Worm (Caenorhabditis elegans) whole organism, L2 larva: Measurements from ENCODE around the gene hlb-1.

Experiments used
- C34F6.9 ChIP-seq: fragments of 150-350 bp; optimal IDR thresholded peaks from 2 replicates; lab custom pipeline; 2014; ENCODE audit warnings: missing biosample characterization, missing genetic modification characterization
- F13H6.1 ChIP-seq: sonication (generic microtip); optimal IDR thresholded peaks from 2 replicates; lab custom pipeline; 2016; ENCODE audit warnings: missing genetic modification characterization, missing compliant biosample characterization
- R02D3.7 ChIP-seq: fragments of 150-350 bp; optimal IDR thresholded peaks from 2 replicates; lab custom pipeline; 2014; ENCODE audit warnings: missing biosample characterization, missing genetic modification characterization
- Y55F3AM.14 ChIP-seq: fragments of 200-800 bp; sonication (Bioruptor generic); optimal IDR thresholded peaks from 2 replicates; lab custom pipeline; 2018; ENCODE audit warnings: mild to moderate bottlenecking, missing genetic modification characterization, missing compliant biosample characterization
- ZK546.5 ChIP-seq: sonication (generic microtip); optimal IDR thresholded peaks from 2 replicates; lab custom pipeline; 2017; ENCODE audit warnings: missing biosample characterization, missing genetic modification characterization
- alr-1 ChIP-seq: fragments of 150-350 bp; optimal IDR thresholded peaks from 2 replicates; lab custom pipeline; 2014; ENCODE audit warnings: missing biosample characterization, missing genetic modification characterization
- aly-2 ChIP-seq: fragments of 150-350 bp; optimal IDR thresholded peaks from 2 replicates; lab custom pipeline; 2014; ENCODE audit warnings: missing biosample characterization, missing genetic modification characterization
- ama-1 ChIP-seq: fragments of 150-350 bp; optimal IDR thresholded peaks from 2 replicates; lab custom pipeline; 2018; ENCODE audit warnings: inconsistent platforms
- ceh-16 ChIP-seq: fragments of 150-350 bp; optimal IDR thresholded peaks from 2 replicates; lab custom pipeline; 2014; ENCODE audit warnings: missing biosample characterization, missing genetic modification characterization
- ceh-82 ChIP-seq: fragments of 150-350 bp; optimal IDR thresholded peaks from 2 replicates; lab custom pipeline; 2014; ENCODE audit warnings: missing biosample characterization, missing genetic modification characterization
- dmd-4 ChIP-seq: sonication (generic microtip); optimal IDR thresholded peaks from 2 replicates; lab custom pipeline; 2017; ENCODE audit warnings: missing biosample characterization, missing genetic modification characterization
- elt-1 ChIP-seq: fragments of 150-350 bp; optimal IDR thresholded peaks from 2 replicates; lab custom pipeline; 2014; ENCODE audit warnings: missing biosample characterization, missing genetic modification characterization
- fos-1 ChIP-seq: fragments of 150-350 bp; optimal IDR thresholded peaks from 2 replicates; lab custom pipeline; 2014; ENCODE audit warnings: missing biosample characterization, missing genetic modification characterization
- gmeb-1 ChIP-seq: fragments of 150-350 bp; optimal IDR thresholded peaks from 2 replicates; lab custom pipeline; 2014; ENCODE audit warnings: missing biosample characterization, missing genetic modification characterization
- lin-11 ChIP-seq: fragments of 150-350 bp; sonication (generic microtip); optimal IDR thresholded peaks from 2 replicates; lab custom pipeline; 2014; ENCODE audit warnings: missing biosample characterization, missing genetic modification characterization, inconsistent platforms, mixed read lengths
- lsy-2 ChIP-seq, 2 experiments: fragments of 150-350 bp in 1 of 2; sonication (generic microtip) in 1 of 2; optimal IDR thresholded peaks; 2 replicates each; lab custom pipeline; 2014 to 2017; ENCODE audit warnings: missing biosample characterization in 2 of 2, missing genetic modification characterization in 2 of 2
- mbf-1 ChIP-seq: sonication (generic microtip); optimal IDR thresholded peaks from 2 replicates; lab custom pipeline; 2017; ENCODE audit warnings: missing biosample characterization, missing genetic modification characterization
- mdl-1 ChIP-seq, 2 experiments: fragments of 150-350 bp in 1 of 2; sonication (generic microtip) in 1 of 2; optimal IDR thresholded peaks; 2 replicates each; lab custom pipeline; 2017; ENCODE audit warnings: missing biosample characterization in 2 of 2, missing genetic modification characterization in 2 of 2
- nhr-10 ChIP-seq: sonication (generic microtip); optimal IDR thresholded peaks from 2 replicates; lab custom pipeline; 2017; ENCODE audit warnings: missing biosample characterization, missing genetic modification characterization
- nhr-11 ChIP-seq: fragments of 150-350 bp; optimal IDR thresholded peaks from 2 replicates; lab custom pipeline; 2014; ENCODE audit warnings: missing biosample characterization, missing genetic modification characterization
- nhr-129 ChIP-seq: fragments of 150-350 bp; optimal IDR thresholded peaks from 2 replicates; lab custom pipeline; 2014; ENCODE audit warnings: missing biosample characterization, missing genetic modification characterization
- nhr-21 ChIP-seq: fragments of 150-350 bp; optimal IDR thresholded peaks from 2 replicates; lab custom pipeline; 2014; ENCODE audit warnings: missing biosample characterization, missing genetic modification characterization
- nhr-23 ChIP-seq: fragments of 150-350 bp; optimal IDR thresholded peaks from 2 replicates; lab custom pipeline; 2014; ENCODE audit warnings: missing biosample characterization, missing genetic modification reagents, missing genetic modification characterization
- nhr-237 ChIP-seq: fragments of 150-350 bp; optimal IDR thresholded peaks from 2 replicates; lab custom pipeline; 2014; ENCODE audit warnings: missing biosample characterization, missing genetic modification characterization
- nhr-25 ChIP-seq: fragments of 150-350 bp; sonication (generic microtip); optimal IDR thresholded peaks from 3 replicates; lab custom pipeline; 2014; ENCODE audit warnings: missing biosample characterization, missing genetic modification characterization
- nhr-6 ChIP-seq: fragments of 150-350 bp; optimal IDR thresholded peaks from 2 replicates; lab custom pipeline; 2014; ENCODE audit warnings: missing biosample characterization, missing genetic modification characterization
- nhr-77 ChIP-seq: fragments of 150-350 bp; optimal IDR thresholded peaks from 2 replicates; lab custom pipeline; 2014; ENCODE audit warnings: missing biosample characterization, missing genetic modification characterization
- peb-1 ChIP-seq: fragments of 150-350 bp; optimal IDR thresholded peaks from 2 replicates; lab custom pipeline; 2014; ENCODE audit warnings: missing biosample characterization, missing genetic modification characterization
- sem-4 ChIP-seq: fragments of 150-350 bp; optimal IDR thresholded peaks from 2 replicates; lab custom pipeline; 2014; ENCODE audit warnings: missing biosample characterization, missing genetic modification reagents, missing genetic modification characterization
- skn-1 ChIP-seq: sonication (generic microtip); optimal IDR thresholded peaks from 2 replicates; lab custom pipeline; 2017; ENCODE audit warnings: missing biosample characterization, missing genetic modification characterization
- sma-3 ChIP-seq: sonication (generic microtip); optimal IDR thresholded peaks from 2 replicates; lab custom pipeline; 2016; ENCODE audit warnings: missing genetic modification reagents, missing genetic modification characterization, missing compliant biosample characterization
- unc-55 ChIP-seq: fragments of 150-350 bp; sonication (generic microtip); optimal IDR thresholded peaks from 3 replicates; lab custom pipeline; 2014; ENCODE audit warnings: missing biosample characterization, missing genetic modification reagents, missing genetic modification characterization
- unc-62 ChIP-seq: fragments of 150-350 bp; optimal IDR thresholded peaks from 2 replicates; lab custom pipeline; 2014; ENCODE audit warnings: missing biosample characterization, missing genetic modification reagents, missing genetic modification characterization
- ztf-11 ChIP-seq: sonication (generic microtip); optimal IDR thresholded peaks from 2 replicates; lab custom pipeline; 2017; ENCODE audit warnings: missing biosample characterization, missing genetic modification characterization

The hlb-1 gene

DNA sequence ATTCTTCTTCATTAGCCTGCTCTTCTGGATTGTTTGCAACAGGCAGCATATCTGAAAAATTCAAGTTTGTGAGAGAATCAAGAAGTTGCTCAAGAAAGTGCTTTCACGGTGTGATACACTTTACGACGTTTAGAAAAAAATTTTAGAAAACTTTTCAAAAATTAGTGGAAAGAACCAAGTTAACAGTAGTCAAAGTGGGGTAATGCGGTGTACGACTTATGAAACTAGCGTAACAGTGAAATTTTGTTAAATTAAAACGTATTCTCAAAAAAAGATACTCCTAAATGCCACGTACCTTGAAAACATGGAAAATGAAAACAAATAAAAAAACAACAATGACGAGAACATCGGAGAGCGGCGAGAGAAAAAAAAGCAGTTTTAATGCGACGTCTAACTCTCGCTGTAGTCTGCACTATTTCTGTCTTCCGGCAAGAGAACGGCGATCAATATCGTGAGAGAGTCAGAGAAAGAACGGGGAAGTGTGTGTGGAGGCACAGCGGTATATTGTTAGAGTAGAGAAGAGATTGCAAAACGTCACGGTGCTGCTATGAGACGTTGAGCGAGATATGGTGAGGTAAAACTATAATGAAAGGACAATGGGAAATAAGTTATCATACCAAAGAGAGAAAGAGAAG, 34.7 kb upstream of the hlb-1 start, which contains the start of gene ekl-5 (continued):
- TF ChIP-seq sem-4 (tag; lab: Kevin White, UChicago): no peak

DNA sequence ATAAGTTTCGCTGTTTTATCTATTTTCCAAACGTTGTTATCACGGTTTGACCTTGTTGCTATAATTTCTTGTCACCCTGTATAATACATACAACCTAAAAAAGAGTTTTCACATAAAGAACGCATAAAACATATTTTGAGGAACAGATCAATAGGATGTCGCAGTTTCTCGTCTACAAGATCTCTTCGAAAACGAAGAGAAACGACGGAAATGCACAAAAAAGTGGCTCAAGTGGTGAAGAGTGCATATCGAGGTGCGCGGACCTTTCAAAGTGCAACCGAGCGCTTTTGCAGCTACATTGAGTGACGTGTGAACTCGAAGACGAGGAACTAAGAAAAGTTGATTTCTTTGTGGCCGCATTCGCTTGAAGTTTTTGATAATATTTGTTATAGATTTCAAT, 31.8 kb upstream of the hlb-1 start, which contains the start of gene Y26E6A.2:
TSS of gene Y26E6A.2 (minus strand) at position 101 of the 400 bp plus-strand sequence.
- TF ChIP-seq elt-1 (tag; lab: Kevin White, UChicago) (no peak), ama-1 (lab: Kevin White, UChicago) (no peak), lin-11 (no peak)
- TF ChIP-seq, all 48 proteins: peak for 0

DNA sequence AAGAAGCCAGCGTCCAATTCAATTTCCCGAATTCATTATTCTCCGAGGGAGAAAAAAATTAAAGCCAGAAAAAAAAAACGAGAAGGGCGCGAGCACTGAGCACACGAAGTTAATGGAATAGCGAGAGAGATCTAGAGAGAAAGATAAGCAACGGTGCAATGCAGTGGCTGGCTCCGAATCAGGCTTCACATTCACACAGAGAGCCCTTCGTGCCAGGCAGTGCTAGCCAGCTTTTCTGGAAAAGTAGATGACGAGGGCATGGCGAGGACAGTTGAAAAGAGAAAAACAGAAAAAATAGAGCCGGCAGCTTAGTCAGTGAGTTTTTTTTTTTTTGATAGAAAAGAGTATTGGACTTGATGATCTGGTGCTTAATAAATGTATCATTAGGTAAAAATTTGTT, 31.1 kb upstream of the hlb-1 start:
- no peak for TF ChIP-seq skn-1 (tag; lab: Kevin White, UChicago)
- TF ChIP-seq lsy-2 (tag; optimal IDR thresholded peaks at IDR 0.05; lab: Kevin White, UChicago): peak in 1 of 2 experiments; percentile 25
- TF ChIP-seq ztf-11: no peak
- peak; percentile 62 for TF ChIP-seq lin-11

DNA sequence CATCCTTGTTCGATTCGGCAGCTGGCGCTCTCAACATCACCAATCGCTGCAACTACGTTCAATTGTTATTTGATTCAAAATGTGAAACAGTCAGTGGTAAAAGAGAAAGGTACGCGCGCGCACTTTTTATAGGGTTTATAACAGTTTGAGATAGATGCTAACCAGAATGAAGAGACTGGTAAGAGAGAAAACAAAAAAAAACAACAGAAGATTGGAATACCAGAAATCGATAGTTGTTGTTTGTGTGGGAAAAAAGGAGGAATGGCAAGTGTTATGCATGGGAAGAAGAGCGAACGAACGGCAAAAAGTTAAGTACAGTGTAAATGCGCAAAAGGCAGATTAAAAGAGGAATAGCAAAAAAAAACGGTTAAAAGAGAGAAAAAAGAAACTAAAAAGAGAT, 27.3 kb upstream of the hlb-1 start, which contains the start of gene Y26E6A.3:
TSS of gene Y26E6A.3 (minus strand) at position 101 of the 400 bp plus-strand sequence.
- TF ChIP-seq unc-62 (GFP tag; lab: Kevin White, UChicago): no peak
- no peak for TF ChIP-seq ceh-82
- TF ChIP-seq sem-4 (tag; lab: Kevin White, UChicago): no peak
- no peak for TF ChIP-seq lsy-2 (tag; optimal IDR thresholded peaks at IDR 0.05; lab: Kevin White, UChicago)
- TF ChIP-seq nhr-6 (tag; lab: Kevin White, UChicago): no peak
- TF ChIP-seq dmd-4 (tag; lab: Kevin White, UChicago): no peak
- no peak for TF ChIP-seq alr-1
- no peak for TF ChIP-seq ZK546.5 (tag; lab: Kevin White, UChicago)
- TF ChIP-seq gmeb-1 (tag; lab: Kevin White, UChicago): no peak
- TF ChIP-seq R02D3.7 (tag; lab: Kevin White, UChicago): no peak
- no peak for TF ChIP-seq nhr-237 (tag; lab: Kevin White, UChicago)
- TF ChIP-seq nhr-10 (tag; lab: Kevin White, UChicago): no peak
- no peak for TF ChIP-seq mdl-1 (tag; optimal IDR thresholded peaks at IDR 0.05; lab: Kevin White, UChicago)
- TF ChIP-seq mbf-1 (tag; lab: Kevin White, UChicago): no peak
- no peak for TF ChIP-seq ama-1 (lab: Kevin White, UChicago)
- TF ChIP-seq nhr-25 (tag; lab: Kevin White, UChicago): no peak
- TF ChIP-seq nhr-129 (tag; lab: Kevin White, UChicago): no peak
- TF ChIP-seq fos-1 (tag; lab: Kevin White, UChicago): no peak

DNA sequence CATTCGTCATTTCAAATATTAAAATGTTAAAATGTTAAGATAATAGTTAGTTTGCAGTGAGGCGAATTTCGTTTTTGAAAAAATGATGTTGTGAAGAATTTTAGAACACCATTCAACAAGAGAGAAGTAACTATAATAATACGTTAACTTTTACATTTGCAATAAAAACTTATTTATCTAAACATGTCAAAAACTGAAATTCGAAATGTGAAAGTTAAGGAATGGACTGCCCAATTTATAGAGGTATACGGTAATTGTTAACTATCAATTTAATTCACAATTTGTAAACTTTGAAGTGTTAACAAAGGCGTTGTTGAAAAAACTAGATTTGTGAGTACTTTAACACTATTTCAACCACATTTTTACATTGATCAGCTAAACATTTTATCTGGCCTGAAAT, 21.2 kb upstream of the hlb-1 start:
- TF ChIP-seq peb-1 (no peak), nhr-77 (tag; lab: Kevin White, UChicago) (no peak), F13H6.1 (tag; lab: Kevin White, UChicago) (no peak), elt-1 (tag; lab: Kevin White, UChicago) (no peak), ceh-16 (tag; lab: Kevin White, UChicago) (no peak), nhr-21 (tag; lab: Kevin White, UChicago) (no peak), nhr-237 (tag; lab: Kevin White, UChicago) (no peak), C34F6.9 (tag; lab: Kevin White, UChicago) (no peak), nhr-23 (tag; lab: Kevin White, UChicago) (no peak), unc-62 (GFP tag; lab: Kevin White, UChicago) (no peak), aly-2 (no peak), nhr-11 (tag; lab: Kevin White, UChicago) (no peak), gmeb-1 (tag; lab: Kevin White, UChicago) (no peak), R02D3.7 (tag; lab: Kevin White, UChicago) (no peak)

DNA sequence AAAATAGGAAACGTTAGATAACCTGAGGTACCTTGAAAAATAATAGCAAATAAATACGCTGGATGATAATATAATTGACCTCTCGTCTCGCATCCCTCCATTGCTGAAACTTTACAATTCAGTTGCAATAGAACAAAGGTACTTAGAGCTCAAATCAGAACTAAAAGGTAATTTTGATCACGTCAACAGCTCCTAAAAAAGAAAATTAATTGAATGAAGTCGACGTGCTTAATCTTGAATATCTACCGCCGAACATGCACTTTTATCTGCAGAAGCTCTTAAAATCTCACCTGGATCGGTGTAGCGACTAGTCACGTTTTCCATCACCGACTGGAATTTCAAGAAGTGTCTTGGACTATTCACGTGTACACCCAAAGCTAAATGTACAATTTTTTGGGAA, 20.8 kb upstream of the hlb-1 start, which contains the start of gene sra-39:
TSS of gene sra-39 (minus strand) at position 101 of the 400 bp plus-strand sequence.
- no peak for TF ChIP-seq unc-55 (GFP tag; lab: Kevin White, UChicago)
- TF ChIP-seq Y55F3AM.14 (GFP tag; lab: Kevin White, UChicago): no peak
- TF ChIP-seq sma-3 (GFP tag; lab: Kevin White, UChicago): no peak
- TF ChIP-seq nhr-10 (tag; lab: Kevin White, UChicago): no peak
- TF ChIP-seq nhr-25 (tag; lab: Kevin White, UChicago): no peak
- no peak for TF ChIP-seq nhr-237 (tag; lab: Kevin White, UChicago)
- no peak for TF ChIP-seq peb-1
- TF ChIP-seq nhr-23 (tag; lab: Kevin White, UChicago): no peak
- TF ChIP-seq skn-1 (tag; lab: Kevin White, UChicago): no peak
- no peak for TF ChIP-seq F13H6.1 (tag; lab: Kevin White, UChicago)
- TF ChIP-seq fos-1 (tag; lab: Kevin White, UChicago): no peak
- TF ChIP-seq, all 48 proteins: peak for 0
